Worm (Caenorhabditis elegans): ENCODE measurements around the gene idpa-1.

Gene idpa-1

DNA sequence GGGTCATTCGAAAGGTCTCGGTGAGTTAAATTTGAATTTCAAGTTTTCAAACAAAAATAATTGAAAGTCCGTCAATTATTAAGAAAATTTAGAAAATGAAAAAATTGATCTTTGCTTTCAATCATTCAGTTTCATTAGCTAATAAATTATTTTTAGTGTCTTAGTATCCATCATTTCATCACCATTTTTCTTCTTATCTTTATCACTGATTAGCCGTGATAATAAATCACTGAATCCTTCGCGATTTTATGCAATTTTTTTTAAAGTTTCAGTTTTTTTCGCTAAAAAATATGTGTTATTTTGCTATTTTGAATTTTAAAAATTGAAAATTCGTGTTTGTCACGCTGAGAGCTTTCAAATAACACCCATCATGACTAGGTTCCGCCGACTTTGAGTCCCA lies 32.0 kb downstream of the idpa-1 start:
- TF ChIP-seq him-1 (tag; optimal IDR thresholded peaks at IDR 0.05) (no peak), W03F9.2 (tag; optimal IDR thresholded peaks at IDR 0.05) (no peak), dao-5 (tag; optimal IDR thresholded peaks at IDR 0.05) (no peak)

- TF ChIP-seq him-1 (tag; optimal IDR thresholded peaks at IDR 0.05) (no peak), dao-5 (tag; optimal IDR thresholded peaks at IDR 0.05) (no peak), W03F9.2 (tag; optimal IDR thresholded peaks at IDR 0.05) (no peak)
Observed at ce11 chrIII:2868416-2868815, 32.6 kb downstream of the idpa-1 start.

ce11 chrIII:2866597-2866996 lies 34.4 kb downstream of the idpa-1 start:
- TF ChIP-seq W03F9.2 (tag; optimal IDR thresholded peaks at IDR 0.05) (no peak), him-1 (tag; optimal IDR thresholded peaks at IDR 0.05) (no peak), dao-5 (tag; optimal IDR thresholded peaks at IDR 0.05) (no peak)

ce11 chrIII:2864669-2865068 lies 36.3 kb downstream of the idpa-1 start:
- TF ChIP-seq him-1 (tag; optimal IDR thresholded peaks at IDR 0.05) (no peak), W03F9.2 (tag; optimal IDR thresholded peaks at IDR 0.05) (no peak), dao-5 (tag; optimal IDR thresholded peaks at IDR 0.05) (no peak)

ce11 chrIII:2858334-2858733 lies 42.7 kb downstream of the idpa-1 start:
- no peak for TF ChIP-seq W03F9.2 (tag; optimal IDR thresholded peaks at IDR 0.05)
- TF ChIP-seq dao-5 (tag; optimal IDR thresholded peaks at IDR 0.05), result no peak
- TF ChIP-seq him-1 (tag; optimal IDR thresholded peaks at IDR 0.05), result no peak

DNA sequence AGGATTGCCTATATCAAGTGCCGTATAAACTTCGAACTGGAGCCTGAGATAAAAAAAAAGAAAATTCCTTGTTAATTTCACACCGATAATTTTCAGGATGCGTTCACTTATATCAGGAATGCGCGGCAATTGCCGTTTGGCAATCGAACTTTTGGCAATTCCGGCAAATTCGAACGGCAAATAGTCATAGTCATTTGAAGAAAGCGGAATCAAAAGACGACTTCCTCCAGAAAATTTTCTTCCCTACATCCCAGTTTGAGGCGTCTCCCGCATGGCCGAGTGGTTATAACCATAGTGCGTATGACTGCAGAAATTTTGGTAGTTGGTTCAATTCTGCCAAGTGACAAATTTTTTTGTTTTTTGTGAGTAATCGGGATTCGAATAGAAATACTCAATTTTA lies 45.1 kb downstream of the idpa-1 start, which contains the start of gene F56F11.4:
F56F11.4 (plus strand) TSS at position 301 of the 400 bp plus-strand sequence.
- TF ChIP-seq dao-5 (tag; optimal IDR thresholded peaks at IDR 0.05), result no peak
- no peak for TF ChIP-seq him-1 (tag; optimal IDR thresholded peaks at IDR 0.05)
- TF ChIP-seq W03F9.2 (tag; optimal IDR thresholded peaks at IDR 0.05), result no peak

Data from whole organism, L4/young adult.